Fruit fly (Drosophila melanogaster) whole organism, prepupa: Measurements from ENCODE around the gene cv.
A peak's percentile ranks its signal among the peaks of the same experiment; 100 is the strongest.

Source experiments
- Blimp-1 ChIP-seq: fragments of 200-800 bp; sonication (Bioruptor generic); optimal IDR thresholded peaks from 3 replicates; lab custom pipeline; 2017; ENCODE audit warnings: missing biosample characterization, missing genetic modification characterization, mild to moderate bottlenecking, moderate library complexity, missing genetic modification reagents
- CG10631 ChIP-seq: fragments of 200-800 bp; sonication (Bioruptor generic); optimal IDR thresholded peaks from 2 replicates; lab custom pipeline; 2016; ENCODE audit warnings: missing biosample characterization, missing genetic modification characterization
- CG10669 ChIP-seq: fragments of 200-800 bp; sonication (Bioruptor generic); optimal IDR thresholded peaks from 3 replicates; lab custom pipeline; 2018; ENCODE audit warnings: missing biosample characterization, mild to moderate bottlenecking, missing genetic modification characterization, moderate library complexity
- CG11294 ChIP-seq: fragments of 200-800 bp; sonication (Bioruptor generic); IDR thresholded peaks from 2 replicates; pipeline ENCODE4 v1.3.6; 2022; ENCODE audit warnings: missing biosample characterization, missing genetic modification characterization
- CG11762 ChIP-seq: fragments of 200-800 bp; sonication (Bioruptor generic); optimal IDR thresholded peaks from 3 replicates; lab custom pipeline; 2016; ENCODE audit warnings: missing biosample characterization, missing genetic modification characterization; ENCODE audit not compliant: insufficient read depth
- CG11902 ChIP-seq: fragments of 200-800 bp; sonication (Bioruptor generic); optimal IDR thresholded peaks from 3 replicates; lab custom pipeline; 2016; ENCODE audit warnings: missing biosample characterization, missing genetic modification characterization
- CG15336 ChIP-seq: fragments of 200-800 bp; sonication (Bioruptor generic); IDR thresholded peaks from 2 replicates; pipeline ENCODE4 v1.3.6; 2022; ENCODE audit warnings: missing biosample characterization, missing genetic modification characterization
- CG1621 ChIP-seq: fragments of 200-800 bp; sonication (Bioruptor generic); optimal IDR thresholded peaks from 3 replicates; lab custom pipeline; 2018; ENCODE audit warnings: missing biosample characterization, mild to moderate bottlenecking, missing genetic modification characterization
- CG16779 ChIP-seq: fragments of 200-800 bp; sonication (Bioruptor generic); optimal IDR thresholded peaks from 3 replicates; lab custom pipeline; 2017; ENCODE audit warnings: missing biosample characterization, mild to moderate bottlenecking, missing genetic modification characterization
- CG32006 ChIP-seq: fragments of 200-800 bp; sonication (Bioruptor generic); optimal IDR thresholded peaks from 3 replicates; lab custom pipeline; 2017; ENCODE audit warnings: missing biosample characterization, mild to moderate bottlenecking, missing genetic modification characterization
- CG34406 ChIP-seq: fragments of 200-800 bp; sonication (Bioruptor generic); optimal IDR thresholded peaks from 3 replicates; lab custom pipeline; 2016; ENCODE audit warnings: missing biosample characterization, missing genetic modification characterization
- CG3919 ChIP-seq: fragments of 200-800 bp; sonication (Bioruptor generic); optimal IDR thresholded peaks from 3 replicates; lab custom pipeline; 2016; ENCODE audit warnings: missing biosample characterization, missing genetic modification characterization
- CG4318 ChIP-seq: fragments of 200-800 bp; sonication (Bioruptor generic); optimal IDR thresholded peaks from 3 replicates; lab custom pipeline; 2017; ENCODE audit warnings: missing biosample characterization, mild to moderate bottlenecking, missing genetic modification characterization
- CG6276 ChIP-seq: fragments of 200-800 bp; sonication (Bioruptor generic); optimal IDR thresholded peaks from 2 replicates; lab custom pipeline; 2017; ENCODE audit warnings: missing biosample characterization, mild to moderate bottlenecking, missing genetic modification characterization
- CG6792 ChIP-seq: fragments of 200-800 bp; sonication (Bioruptor generic); optimal IDR thresholded peaks from 3 replicates; lab custom pipeline; 2016; ENCODE audit warnings: missing biosample characterization, missing genetic modification characterization
- CG7368 ChIP-seq: fragments of 200-800 bp; sonication (Bioruptor generic); optimal IDR thresholded peaks from 3 replicates; lab custom pipeline; 2016; ENCODE audit warnings: missing biosample characterization, missing genetic modification characterization
- CG8119 ChIP-seq: fragments of 200-800 bp; sonication (Bioruptor generic); IDR thresholded peaks from 3 replicates; pipeline ENCODE4 v1.3.6; 2022; ENCODE audit warnings: missing biosample characterization, missing genetic modification characterization
- CG8632 ChIP-seq: fragments of 200-800 bp; sonication (Bioruptor generic); optimal IDR thresholded peaks from 3 replicates; lab custom pipeline; 2016; ENCODE audit warnings: missing biosample characterization, missing genetic modification characterization
- CG9139 ChIP-seq: fragments of 200-800 bp; sonication (Bioruptor generic); optimal IDR thresholded peaks from 3 replicates; lab custom pipeline; 2017; ENCODE audit warnings: missing biosample characterization, mild to moderate bottlenecking, missing genetic modification characterization
- Eip75B ChIP-seq: fragments of 200-800 bp; sonication (Bioruptor generic); optimal IDR thresholded peaks from 3 replicates; lab custom pipeline; 2016; ENCODE audit warnings: missing biosample characterization, missing genetic modification characterization
- Eip78C ChIP-seq: fragments of 200-800 bp; sonication (Bioruptor generic); peaks from one replicate; lab custom pipeline; 2016; ENCODE audit warnings: missing biosample characterization, missing genetic modification characterization
- Eip93F ChIP-seq: fragments of 200-800 bp; sonication (Bioruptor generic); optimal IDR thresholded peaks from 2 replicates; lab custom pipeline; 2016; ENCODE audit warnings: missing biosample characterization, mild to moderate bottlenecking, missing genetic modification characterization
- Ets21C ChIP-seq: fragments of 200-800 bp; sonication (Bioruptor generic); optimal IDR thresholded peaks from 3 replicates; lab custom pipeline; 2016; ENCODE audit warnings: missing biosample characterization, missing genetic modification characterization
- Ets96B ChIP-seq: fragments of 200-800 bp; optimal IDR thresholded peaks from 2 replicates; lab custom pipeline; 2019; ENCODE audit warnings: missing biosample characterization, mild to moderate bottlenecking, missing genetic modification characterization, moderate library complexity
- Hr39 ChIP-seq: fragments of 200-800 bp; sonication (Bioruptor generic); optimal IDR thresholded peaks from 2 replicates; lab custom pipeline; 2016; ENCODE audit warnings: missing biosample characterization, missing genetic modification characterization
- Met ChIP-seq: fragments of 200-800 bp; sonication (Bioruptor generic); optimal IDR thresholded peaks from 3 replicates; lab custom pipeline; 2016; ENCODE audit warnings: missing biosample characterization, missing genetic modification characterization
- Smox ChIP-seq: fragments of 200-800 bp; sonication (Bioruptor generic); optimal IDR thresholded peaks from 3 replicates; lab custom pipeline; 2016; ENCODE audit warnings: missing biosample characterization, missing genetic modification characterization
- Sox14 ChIP-seq: fragments of 200-800 bp; sonication (Bioruptor generic); optimal IDR thresholded peaks from 3 replicates; lab custom pipeline; 2016; ENCODE audit warnings: missing biosample characterization, missing genetic modification characterization
- Sox15 ChIP-seq: fragments of 200-800 bp; sonication (Bioruptor generic); optimal IDR thresholded peaks from 3 replicates; lab custom pipeline; 2016; ENCODE audit warnings: missing biosample characterization, missing genetic modification characterization
- achi ChIP-seq: fragments of 200-800 bp; sonication (Bioruptor generic); optimal IDR thresholded peaks from 3 replicates; lab custom pipeline; 2016; ENCODE audit warnings: missing biosample characterization, missing genetic modification characterization
- acj6 ChIP-seq: fragments of 200-800 bp; sonication (Bioruptor generic); optimal IDR thresholded peaks from 3 replicates; lab custom pipeline; 2016; ENCODE audit warnings: missing biosample characterization, missing genetic modification characterization
- cyc ChIP-seq: fragments of 200-800 bp; sonication (Bioruptor generic); optimal IDR thresholded peaks from 3 replicates; lab custom pipeline; 2016; ENCODE audit warnings: missing biosample characterization, missing genetic modification characterization
- dac ChIP-seq: fragments of 200-800 bp; sonication (Bioruptor generic); optimal IDR thresholded peaks from 2 replicates; lab custom pipeline; 2017; ENCODE audit warnings: missing biosample characterization, mild to moderate bottlenecking, missing genetic modification characterization
- eg ChIP-seq: fragments of 200-800 bp; sonication (Bioruptor generic); IDR thresholded peaks from 3 replicates; pipeline ENCODE4 v1.3.6; 2022; ENCODE audit warnings: missing biosample characterization, missing genetic modification characterization
- fd59A ChIP-seq: fragments of 200-800 bp; sonication (Bioruptor generic); optimal IDR thresholded peaks from 2 replicates; lab custom pipeline; 2017; ENCODE audit warnings: missing biosample characterization, mild to moderate bottlenecking, missing genetic modification characterization, missing genetic modification reagents
- fd85E ChIP-seq: fragments of 200-800 bp; sonication (Bioruptor generic); optimal IDR thresholded peaks from 3 replicates; lab custom pipeline; 2016; ENCODE audit warnings: missing biosample characterization, missing genetic modification characterization
- fkh ChIP-seq: fragments of 200-800 bp; sonication (Bioruptor generic); optimal IDR thresholded peaks from 3 replicates; lab custom pipeline; 2017; ENCODE audit warnings: missing biosample characterization, mild to moderate bottlenecking, missing genetic modification characterization, moderate library complexity
- lz ChIP-seq: fragments of 200-800 bp; sonication (Bioruptor generic); optimal IDR thresholded peaks from 3 replicates; lab custom pipeline; 2016; ENCODE audit warnings: missing biosample characterization, missing genetic modification characterization
- net ChIP-seq: fragments of 200-800 bp; sonication (Bioruptor generic); optimal IDR thresholded peaks from 3 replicates; lab custom pipeline; 2016; ENCODE audit warnings: missing biosample characterization, missing genetic modification characterization
- pdm3 ChIP-seq: fragments of 200-800 bp; sonication (Bioruptor generic); optimal IDR thresholded peaks from 3 replicates; lab custom pipeline; 2016; ENCODE audit warnings: missing biosample characterization, missing genetic modification characterization
- salr ChIP-seq, 2 experiments: fragments of 200-800 bp; sonication (Bioruptor generic); optimal IDR thresholded peaks; 3 replicates each; lab custom pipeline; 2016 to 2018; ENCODE audit warnings: missing biosample characterization in 2 of 2, missing genetic modification characterization in 2 of 2, mild to moderate bottlenecking in 1 of 2
- spab ChIP-seq: fragments of 200-800 bp; sonication (Bioruptor generic); optimal IDR thresholded peaks from 2 replicates; lab custom pipeline; 2017; ENCODE audit warnings: missing biosample characterization, mild to moderate bottlenecking, missing genetic modification characterization, missing genetic modification reagents
- svp ChIP-seq: fragments of 200-800 bp; sonication (Bioruptor generic); peaks from one replicate; lab custom pipeline; 2016; ENCODE audit warnings: missing biosample characterization, missing genetic modification characterization
- vri ChIP-seq: fragments of 200-800 bp; sonication (Bioruptor generic); optimal IDR thresholded peaks from 3 replicates; lab custom pipeline; 2016; ENCODE audit warnings: missing biosample characterization, mild to moderate bottlenecking, missing genetic modification characterization

cv gene

DNA sequence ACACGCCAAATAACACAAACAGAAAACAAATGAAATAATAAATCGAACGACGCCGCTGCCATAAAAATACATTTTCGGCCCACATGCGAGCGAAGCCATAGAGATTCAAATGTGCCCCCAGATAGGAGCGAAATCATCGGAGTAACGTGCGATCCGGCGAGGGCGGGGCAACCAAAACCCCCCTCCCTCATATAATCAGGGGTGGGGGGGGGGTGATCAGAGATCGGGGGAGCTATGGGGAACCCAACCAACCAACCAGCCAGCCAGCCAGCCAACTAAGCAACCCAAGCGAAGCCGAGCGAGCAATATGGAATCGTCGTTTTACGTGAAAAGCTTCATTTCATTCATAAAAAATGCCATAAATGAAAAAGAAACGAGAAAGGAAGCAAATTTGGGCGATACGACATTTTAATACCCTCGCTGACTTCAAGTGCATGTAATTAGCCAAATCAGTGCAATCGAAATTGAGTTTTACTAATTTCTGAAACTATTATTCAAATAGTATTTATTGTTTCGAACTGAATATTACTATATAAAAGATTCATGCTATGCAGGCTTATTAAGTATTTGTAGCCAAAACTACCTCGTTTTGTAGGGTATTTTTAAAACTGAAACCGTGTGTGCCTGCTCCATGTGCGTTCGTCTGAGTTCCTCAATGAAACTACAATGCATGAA is 10.2 kb downstream of the cv start (continued):
- TF ChIP-seq Met (GFP tag; lab: Kevin White, UChicago) = peak; percentile 73
- peak; percentile 60 for TF ChIP-seq CG10631 (GFP tag; lab: Kevin White, UChicago)
- TF ChIP-seq net (GFP tag; lab: Kevin White, UChicago) = peak; percentile 35
- peak; percentile 73 for TF ChIP-seq CG8119
- peak; percentile 61 for TF ChIP-seq lz (GFP tag; lab: Kevin White, UChicago)
- peak; percentile 56 for TF ChIP-seq vri
- TF ChIP-seq CG11294 (GFP tag; lab: Robert Waterston, UW) = no peak
- peak; percentile 52 for TF ChIP-seq CG34406 (GFP tag; lab: Kevin White, UChicago)
- no peak for TF ChIP-seq Eip93F
- peak; percentile 53 for TF ChIP-seq CG4318
- peak; percentile 62 for TF ChIP-seq cyc
- peak; percentile 93 for TF ChIP-seq Eip78C
- peak; percentile 32 to 43 for TF ChIP-seq salr (GFP tag; optimal IDR thresholded peaks at IDR 0.05; lab: Kevin White, UChicago)
- TF ChIP-seq CG10669 (GFP tag; lab: Kevin White, UChicago) = peak; percentile 64
- peak; percentile 49 for TF ChIP-seq CG1621
- TF ChIP-seq CG7368 (GFP tag; lab: Kevin White, UChicago) = peak; percentile 48
- TF ChIP-seq Sox15 (GFP tag; lab: Kevin White, UChicago) = peak; percentile 44
- no peak for TF ChIP-seq Blimp-1 (GFP tag; lab: Kevin White, UChicago)
- peak; percentile 37 for TF ChIP-seq CG16779 (tag; lab: Kevin White, UChicago)
- peak; percentile 45 for TF ChIP-seq CG8632
- peak; percentile 67 for TF ChIP-seq acj6 (GFP tag; lab: Kevin White, UChicago)
- peak; percentile 76 for TF ChIP-seq CG15336
- peak; percentile 42 for TF ChIP-seq spab (GFP tag; lab: Kevin White, UChicago)
- TF ChIP-seq pdm3 (GFP tag; lab: Kevin White, UChicago) = peak; percentile 81
- peak; percentile 57 for TF ChIP-seq CG6276 (GFP tag; lab: Kevin White, UChicago)
- TF ChIP-seq fd85E = no peak
- peak; percentile 41 for TF ChIP-seq CG11762 (GFP tag; lab: Kevin White, UChicago)
- TF ChIP-seq Ets96B (tag; lab: Kevin White, UChicago) = peak; percentile 60
- TF ChIP-seq Smox (GFP tag; lab: Kevin White, UChicago) = peak; percentile 63
- peak; percentile 66 for TF ChIP-seq Sox14 (GFP tag; lab: Kevin White, UChicago)
- peak; percentile 14 for TF ChIP-seq fd59A (GFP tag; lab: Kevin White, UChicago)
- TF ChIP-seq dac = no peak
- TF ChIP-seq CG32006 (GFP tag; lab: Kevin White, UChicago) = peak; percentile 81

DNA sequence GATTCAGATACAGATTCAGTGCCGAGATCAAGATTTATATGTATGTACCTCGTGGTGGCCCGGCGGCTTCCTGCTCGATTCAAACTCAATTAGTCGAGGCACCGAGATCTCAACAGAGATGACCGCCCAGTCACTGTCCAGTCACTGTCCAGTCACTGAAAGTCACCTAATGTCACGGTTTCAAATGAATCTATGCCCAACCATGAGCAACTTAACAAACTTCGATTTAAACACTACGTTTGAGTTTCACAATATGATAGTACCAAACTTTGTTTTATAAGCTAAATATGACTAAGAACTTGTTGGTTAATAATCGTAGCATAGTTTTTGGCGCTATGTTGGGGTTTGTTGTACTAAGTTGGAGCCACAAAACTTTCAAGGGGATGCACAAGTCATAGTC is 15.3 kb downstream of the cv start:
- TF ChIP-seq CG9139 (GFP tag; lab: Kevin White, UChicago) = no peak
- no peak for TF ChIP-seq CG3919 (GFP tag; lab: Kevin White, UChicago)
- TF ChIP-seq Sox15 (GFP tag; lab: Kevin White, UChicago) = no peak
- no peak for TF ChIP-seq Eip93F
- TF ChIP-seq CG8119 = no peak
- no peak for TF ChIP-seq acj6 (GFP tag; lab: Kevin White, UChicago)
- no peak for TF ChIP-seq eg (GFP tag; lab: Robert Waterston, UW)
- TF ChIP-seq CG1621 = no peak
- TF ChIP-seq net (GFP tag; lab: Kevin White, UChicago) = no peak
- TF ChIP-seq CG15336 = no peak
- no peak for TF ChIP-seq spab (GFP tag; lab: Kevin White, UChicago)
- TF ChIP-seq Ets21C = no peak
- no peak for TF ChIP-seq Sox14 (GFP tag; lab: Kevin White, UChicago)
- no peak for TF ChIP-seq fd59A (GFP tag; lab: Kevin White, UChicago)

DNA sequence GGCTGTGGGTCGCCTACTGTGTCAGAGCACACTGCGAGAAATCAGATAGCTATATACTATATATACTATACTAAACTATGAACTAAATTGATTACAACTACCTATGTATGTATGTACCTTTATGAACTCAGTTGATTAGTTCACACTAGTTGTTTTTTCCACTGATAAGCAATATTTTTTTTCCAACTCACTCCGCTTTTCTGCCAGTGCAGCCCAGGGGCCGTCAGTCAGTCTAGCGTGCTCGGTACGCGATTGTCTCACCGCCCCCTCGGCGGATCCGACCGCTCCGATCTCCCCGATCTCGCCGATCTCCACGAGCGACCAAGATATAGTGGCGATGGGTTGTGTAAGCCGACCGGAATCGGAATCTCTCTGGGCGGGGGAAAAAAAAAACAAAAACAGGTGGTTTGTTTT is 16.1 kb downstream of the cv start:
- TF ChIP-seq Sox15 (GFP tag; lab: Kevin White, UChicago) (peak; percentile 2), fkh (GFP tag; lab: Kevin White, UChicago) (no peak), eg (GFP tag; lab: Robert Waterston, UW) (peak; percentile 95), spab (GFP tag; lab: Kevin White, UChicago) (peak; percentile 70), achi (GFP tag; lab: Kevin White, UChicago) (peak; percentile 54), acj6 (GFP tag; lab: Kevin White, UChicago) (peak; percentile 51), Hr39 (GFP tag; lab: Kevin White, UChicago) (no peak), CG7368 (GFP tag; lab: Kevin White, UChicago) (peak; percentile 38), CG6276 (GFP tag; lab: Kevin White, UChicago) (peak; percentile 84), CG10631 (GFP tag; lab: Kevin White, UChicago) (peak; percentile 61), Blimp-1 (GFP tag; lab: Kevin White, UChicago) (no peak), fd59A (GFP tag; lab: Kevin White, UChicago) (peak; percentile 20), dac (peak; percentile 70), CG34406 (GFP tag; lab: Kevin White, UChicago) (peak; percentile 12), net (GFP tag; lab: Kevin White, UChicago) (peak; percentile 52), CG6792 (GFP tag; lab: Kevin White, UChicago) (peak; percentile 49), CG11902 (GFP tag; lab: Kevin White, UChicago) (peak; percentile 36), svp (GFP tag; lab: Kevin White, UChicago) (peak; percentile 87), CG8632 (peak; percentile 25), Eip75B (GFP tag; lab: Kevin White, UChicago) (peak; percentile 71), CG1621 (peak; percentile 55), salr (GFP tag; optimal IDR thresholded peaks at IDR 0.05; lab: Kevin White, UChicago) (peak in 1 of 2 experiments; percentile 16)
